Fruit fly (Drosophila melanogaster) whole organism, embryonic: ENCODE results near the gene BtbVII.

Source experiments
- Ada2b ChIP-seq: fragments of 200-800 bp; sonication (Bioruptor generic); IDR thresholded peaks from 2 replicates; pipeline ENCODE4 v1.3.6; 2022; ENCODE audit warnings: missing biosample characterization, missing genetic modification characterization
- Atf3 ChIP-seq: fragments of 200-800 bp; sonication (Bioruptor generic); optimal IDR thresholded peaks from 3 replicates; lab custom pipeline; 2016; ENCODE audit warnings: missing biosample characterization, missing genetic modification characterization
- Blimp-1 ChIP-seq: fragments of 200-800 bp; sonication (Bioruptor generic); optimal IDR thresholded peaks from 3 replicates; lab custom pipeline; 2018; ENCODE audit warnings: missing biosample characterization, missing genetic modification characterization, mild to moderate bottlenecking, moderate library complexity, missing genetic modification reagents
- CG10565 ChIP-seq: fragments of 200-800 bp; sonication (Bioruptor generic); optimal IDR thresholded peaks from 3 replicates; lab custom pipeline; 2016; ENCODE audit warnings: missing biosample characterization, mild to moderate bottlenecking, missing genetic modification characterization
- CG11398 ChIP-seq: fragments of 200-800 bp; sonication (Bioruptor generic); optimal IDR thresholded peaks from 2 replicates; lab custom pipeline; 2016; ENCODE audit warnings: missing biosample characterization, missing genetic modification characterization
- CG12155 ChIP-seq: fragments of 200-800 bp; sonication (Bioruptor generic); optimal IDR thresholded peaks from 3 replicates; lab custom pipeline; 2016; ENCODE audit warnings: missing biosample characterization, missing genetic modification characterization
- CG13424 ChIP-seq: fragments of 200-800 bp; sonication (Bioruptor generic); optimal IDR thresholded peaks from 2 replicates; lab custom pipeline; 2019; ENCODE audit warnings: missing biosample characterization, mild to moderate bottlenecking, missing genetic modification characterization, moderate library complexity
- CG1602 ChIP-seq: fragments of 200-800 bp; sonication (Bioruptor generic); optimal IDR thresholded peaks from 3 replicates; lab custom pipeline; 2016; ENCODE audit warnings: missing biosample characterization, missing genetic modification characterization
- CG16779 ChIP-seq: fragments of 200-800 bp; sonication (Bioruptor generic); IDR thresholded peaks from 2 replicates; pipeline ENCODE4 v1.3.6; 2022; ENCODE audit warnings: missing biosample characterization, missing genetic modification characterization
- CG16813 ChIP-seq: fragments of 200-800 bp; sonication (Bioruptor generic); IDR thresholded peaks from 3 replicates; pipeline ENCODE4 v1.3.6; 2022; ENCODE audit warnings: missing biosample characterization, missing genetic modification characterization; ENCODE audit not compliant: partially characterized antibody
- CG17328 ChIP-seq: fragments of 200-800 bp; sonication (Bioruptor generic); IDR thresholded peaks from 2 replicates; pipeline ENCODE4 v1.3.6; 2022; ENCODE audit warnings: missing biosample characterization, missing genetic modification characterization
- CG18262 ChIP-seq: fragments of 200-800 bp; optimal IDR thresholded peaks from 3 replicates; lab custom pipeline; 2019; ENCODE audit warnings: missing biosample characterization, mild to moderate bottlenecking, missing genetic modification characterization, moderate library complexity
- CG18476 ChIP-seq: fragments of 200-800 bp; sonication (Bioruptor generic); optimal IDR thresholded peaks from 2 replicates; lab custom pipeline; 2016; ENCODE audit warnings: missing biosample characterization, mild to moderate bottlenecking, missing genetic modification characterization
- CG2889 ChIP-seq: fragments of 200-800 bp; sonication (Bioruptor generic); IDR thresholded peaks from 3 replicates; pipeline ENCODE4 v1.3.6; 2022; ENCODE audit warnings: missing biosample characterization, missing genetic modification characterization
- CG30403 ChIP-seq: fragments of 200-800 bp; sonication (Bioruptor generic); optimal IDR thresholded peaks from 3 replicates; lab custom pipeline; 2016; ENCODE audit warnings: missing biosample characterization, missing genetic modification characterization
- CG31365 ChIP-seq: fragments of 200-800 bp; sonication (Bioruptor generic); optimal IDR thresholded peaks from 2 replicates; lab custom pipeline; 2018; ENCODE audit warnings: missing biosample characterization, mild to moderate bottlenecking, missing genetic modification characterization
- CG4282 ChIP-seq: fragments of 200-800 bp; sonication (Bioruptor generic); optimal IDR thresholded peaks from 2 replicates; lab custom pipeline; 2016; ENCODE audit warnings: missing biosample characterization, missing genetic modification characterization
- CG4360 ChIP-seq: fragments of 200-800 bp; sonication (Bioruptor generic); IDR thresholded peaks from 2 replicates; pipeline ENCODE4 v1.3.6; 2022; ENCODE audit warnings: missing biosample characterization, missing genetic modification characterization
- CG7745 ChIP-seq: fragments of 200-800 bp; sonication (Bioruptor generic); optimal IDR thresholded peaks from 2 replicates; lab custom pipeline; 2018; ENCODE audit warnings: missing biosample characterization, mild to moderate bottlenecking, missing genetic modification characterization, moderate library complexity
- Chrac-16 ChIP-seq: fragments of 200-800 bp; sonication (Bioruptor generic); optimal IDR thresholded peaks from 3 replicates; lab custom pipeline; 2016; ENCODE audit warnings: missing biosample characterization, missing genetic modification characterization
- Dll ChIP-seq: fragments of 200-800 bp; sonication (Bioruptor generic); IDR thresholded peaks from 4 replicates; pipeline ENCODE4 v1.3.6; 2022; ENCODE audit warnings: missing biosample characterization, missing genetic modification characterization; ENCODE audit not compliant: partially characterized antibody
- Doc3 ChIP-seq: fragments of 200-800 bp; sonication (Bioruptor generic); IDR thresholded peaks from 3 replicates; pipeline ENCODE4 v1.3.6; 2022; ENCODE audit warnings: missing biosample characterization, missing genetic modification characterization; ENCODE audit not compliant: partially characterized antibody
- Dp ChIP-seq: fragments of 200-800 bp; sonication (Bioruptor generic); optimal IDR thresholded peaks from 2 replicates; lab custom pipeline; 2018; ENCODE audit warnings: missing biosample characterization, mild to moderate bottlenecking, missing genetic modification characterization, moderate library complexity
- Ets97D ChIP-seq: fragments of 200-800 bp; sonication (Bioruptor generic); optimal IDR thresholded peaks from 3 replicates; lab custom pipeline; 2016; ENCODE audit warnings: missing biosample characterization, missing genetic modification characterization
- Gsc ChIP-seq: fragments of 200-800 bp; sonication (Bioruptor generic); IDR thresholded peaks from 2 replicates; pipeline ENCODE4 v1.3.6; 2022; ENCODE audit warnings: missing biosample characterization, missing genetic modification characterization
- HHEX ChIP-seq: fragments of 200-800 bp; sonication (Bioruptor generic); optimal IDR thresholded peaks from 3 replicates; lab custom pipeline; 2017; ENCODE audit warnings: missing biosample characterization, mild to moderate bottlenecking, missing genetic modification characterization, missing genetic modification reagents
- HmgZ ChIP-seq: fragments of 200-800 bp; sonication (Bioruptor generic); optimal IDR thresholded peaks from 2 replicates; lab custom pipeline; 2018; ENCODE audit warnings: missing biosample characterization, mild to moderate bottlenecking, missing genetic modification characterization
- Hr3 ChIP-seq: fragments of 200-800 bp; sonication (Bioruptor generic); optimal IDR thresholded peaks from 3 replicates; lab custom pipeline; 2016; ENCODE audit warnings: missing biosample characterization, missing genetic modification characterization
- Hsf ChIP-seq: fragments of 200-800 bp; sonication (Bioruptor generic); optimal IDR thresholded peaks from 3 replicates; lab custom pipeline; 2016; ENCODE audit warnings: missing biosample characterization, missing genetic modification characterization
- Mes4 ChIP-seq: fragments of 200-800 bp; sonication (Bioruptor generic); optimal IDR thresholded peaks from 2 replicates; lab custom pipeline; 2016; ENCODE audit warnings: missing biosample characterization, missing genetic modification characterization
- NC2α ChIP-seq: fragments of 200-800 bp; sonication (Bioruptor generic); optimal IDR thresholded peaks from 2 replicates; lab custom pipeline; 2016; ENCODE audit warnings: missing biosample characterization, missing genetic modification characterization
- NFAT ChIP-seq: fragments of 200-800 bp; sonication (Bioruptor generic); IDR thresholded peaks from 2 replicates; pipeline ENCODE4 v1.3.6; 2022; ENCODE audit warnings: missing biosample characterization, missing genetic modification characterization
- Optix ChIP-seq: fragments of 200-800 bp; sonication (Bioruptor generic); IDR thresholded peaks from 3 replicates; pipeline ENCODE4 v1.3.6; 2022; ENCODE audit warnings: missing biosample characterization, missing genetic modification characterization
- Pdp1 ChIP-seq, 2 experiments: fragments of 200-800 bp; sonication (Bioruptor generic); optimal IDR thresholded peaks; 3 replicates each; lab custom pipeline; 2016; ENCODE audit warnings: missing biosample characterization in 2 of 2, missing genetic modification characterization in 2 of 2, mild to moderate bottlenecking in 1 of 2, moderate library complexity in 1 of 2
- Side ChIP-seq: fragments of 200-800 bp; sonication (Bioruptor generic); optimal IDR thresholded peaks from 2 replicates; lab custom pipeline; 2016; ENCODE audit warnings: missing biosample characterization, missing genetic modification characterization
- al ChIP-seq: fragments of 200-800 bp; sonication (Bioruptor generic); IDR thresholded peaks from 2 replicates; pipeline ENCODE4 v1.3.6; 2022; ENCODE audit warnings: missing biosample characterization, missing genetic modification characterization
- ap ChIP-seq: fragments of 200-800 bp; sonication (Bioruptor generic); IDR thresholded peaks from 2 replicates; pipeline ENCODE4 v1.3.6; 2022; ENCODE audit warnings: missing biosample characterization, missing genetic modification characterization
- ase ChIP-seq: fragments of 200-800 bp; sonication (Bioruptor generic); IDR thresholded peaks from 3 replicates; pipeline ENCODE4 v1.3.6; 2022; ENCODE audit warnings: missing biosample characterization, missing genetic modification characterization
- ato ChIP-seq: fragments of 200-800 bp; sonication (Bioruptor generic); IDR thresholded peaks from 2 replicates; pipeline ENCODE4 v1.3.6; 2022; ENCODE audit warnings: missing biosample characterization, missing genetic modification characterization; ENCODE audit not compliant: partially characterized antibody
- chm ChIP-seq: fragments of 200-800 bp; sonication (Bioruptor generic); IDR thresholded peaks from 2 replicates; pipeline ENCODE4 v1.3.6; 2022; ENCODE audit warnings: missing biosample characterization, missing genetic modification characterization
- dati ChIP-seq: fragments of 200-800 bp; sonication (Bioruptor generic); IDR thresholded peaks from 2 replicates; pipeline ENCODE4 v1.3.6; 2022; ENCODE audit warnings: missing biosample characterization, missing genetic modification characterization
- dm ChIP-seq: fragments of 200-800 bp; sonication (Bioruptor generic); optimal IDR thresholded peaks from 3 replicates; lab custom pipeline; 2016; ENCODE audit warnings: missing biosample characterization, missing genetic modification characterization
- her ChIP-seq: fragments of 200-800 bp; sonication (Bioruptor generic); optimal IDR thresholded peaks from 2 replicates; lab custom pipeline; 2016; ENCODE audit warnings: missing biosample characterization, missing genetic modification characterization
- klu ChIP-seq: fragments of 200-800 bp; sonication (Bioruptor generic); IDR thresholded peaks from 2 replicates; pipeline ENCODE4 v1.3.6; 2022; ENCODE audit warnings: missing biosample characterization, missing genetic modification characterization
- lab ChIP-seq: fragments of 200-800 bp; sonication (Bioruptor generic); optimal IDR thresholded peaks from 3 replicates; lab custom pipeline; 2017; ENCODE audit warnings: missing biosample characterization, missing genetic modification characterization, mild to moderate bottlenecking, moderate library complexity, missing genetic modification reagents
- lilli ChIP-seq: fragments of 200-800 bp; sonication (Bioruptor generic); optimal IDR thresholded peaks from 3 replicates; lab custom pipeline; 2016; ENCODE audit warnings: missing biosample characterization, missing genetic modification characterization
- pan ChIP-seq, 4 experiments: fragments of >200 bp in 3 of 4; fragments of 200-800 bp in 1 of 4; sonication (Bioruptor generic) in 1 of 4; optimal IDR thresholded peaks in 3 of 4; IDR thresholded peaks in 1 of 4; 2 replicates each; pipeline versions ENCODE4 v1.3.6 to Lab custom; 2017 to 2022; ENCODE audit warnings: missing biosample characterization in 2 of 4, missing genetic modification characterization in 2 of 4, mixed read lengths in 1 of 4
- scrt ChIP-seq: fragments of 200-800 bp; sonication (Bioruptor generic); optimal IDR thresholded peaks from 2 replicates; lab custom pipeline; 2018; ENCODE audit warnings: missing biosample characterization, mild to moderate bottlenecking, missing genetic modification characterization, moderate library complexity
- sima ChIP-seq: fragments of 200-800 bp; sonication (Bioruptor generic); optimal IDR thresholded peaks from 2 replicates; lab custom pipeline; 2016; ENCODE audit warnings: missing biosample characterization, missing genetic modification characterization
- tio ChIP-seq: fragments of 200-800 bp; sonication (Bioruptor generic); optimal IDR thresholded peaks from 2 replicates; lab custom pipeline; 2017; ENCODE audit warnings: missing biosample characterization, missing genetic modification characterization, inconsistent platforms
- zfh2 ChIP-seq: fragments of 200-800 bp; sonication (Bioruptor generic); optimal IDR thresholded peaks from 2 replicates; lab custom pipeline; 2016; ENCODE audit warnings: missing biosample characterization, missing genetic modification characterization

BtbVII gene

DNA sequence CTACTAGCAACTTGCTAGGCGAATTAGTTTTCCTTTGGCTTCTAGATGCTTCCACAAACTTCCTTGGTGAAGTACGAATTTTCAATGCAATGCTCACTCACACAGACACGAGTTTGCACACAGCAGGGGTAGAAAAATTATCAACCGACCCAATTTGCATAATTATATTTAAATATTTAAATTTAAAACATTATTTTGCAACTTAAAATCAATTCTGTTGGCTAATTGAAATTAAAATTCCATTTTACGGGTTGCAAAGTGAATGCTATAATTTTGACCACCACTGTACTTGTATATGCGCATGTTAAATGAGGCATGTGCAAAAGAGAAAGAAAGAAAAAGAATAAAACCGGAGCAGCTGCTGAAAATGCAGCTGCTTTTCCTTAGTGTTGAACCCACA is 45.6 kb downstream of the BtbVII start (continued):
- TF ChIP-seq zfh2 (GFP tag; lab: Kevin White, UChicago) (peak; percentile 14), HmgZ (peak; percentile 92), CG2889 (peak; percentile 81), CG13424 (tag; lab: Kevin White, UChicago) (peak; percentile 93), CG30403 (GFP tag; lab: Kevin White, UChicago) (peak; percentile 85), Blimp-1 (GFP tag; lab: Kevin White, UChicago) (peak; percentile 90), Ada2b (peak; percentile 95), scrt (GFP tag; lab: Kevin White, UChicago) (peak; percentile 87), klu (peak; percentile 83), Hr3 (peak; percentile 89), CG10565 (GFP tag; lab: Kevin White, UChicago) (peak; percentile 57), CG31365 (tag; lab: Kevin White, UChicago) (peak; percentile 72), CG16813 (GFP tag; lab: Robert Waterston, UW) (no peak), CG7745 (tag; lab: Kevin White, UChicago) (peak; percentile 56), pan (optimal IDR thresholded peaks at IDR 0.05; lab: Kevin White, UChicago) (no peak), pan (GFP tag; optimal IDR thresholded peaks at IDR 0.05 in 1 of 2, IDR thresholded peaks at IDR 0.05 in 1 of 2) (peak in 1 of 2 experiments; percentile 97), ase (peak; percentile 88), chm (peak; percentile 95), ap (GFP tag; lab: Robert Waterston, UW) (peak; percentile 90), HHEX (GFP tag; lab: Kevin White, UChicago) (peak; percentile 94), Pdp1 (GFP tag; optimal IDR thresholded peaks at IDR 0.05; lab: Kevin White, UChicago) (peak; percentile 55), Mes4 (GFP tag; lab: Kevin White, UChicago) (peak; percentile 8), Doc3 (GFP tag; lab: Robert Waterston, UW) (no peak), CG4282 (GFP tag; lab: Kevin White, UChicago) (no peak), Hsf (GFP tag; lab: Kevin White, UChicago) (peak; percentile 76), NC2α (GFP tag; lab: Kevin White, UChicago) (no peak), lilli (peak; percentile 81), CG16779 (GFP tag; lab: Robert Waterston, UW) (peak; percentile 84; the same call in 1 of the 2 replicates), Atf3 (peak; percentile 4), Dll (GFP tag; lab: Robert Waterston, UW) (no peak), her (no peak), CG12155 (peak; percentile 84), al (GFP tag; lab: Robert Waterston, UW) (peak; percentile 80), lab (GFP tag; lab: Kevin White, UChicago) (peak; percentile 97), CG17328 (GFP tag; lab: Robert Waterston, UW) (peak; percentile 96), CG18476 (peak; percentile 86), tio (GFP tag; lab: Kevin White, UChicago) (peak; percentile 88), CG11398 (GFP tag; lab: Kevin White, UChicago) (peak; percentile 13), dati (GFP tag; lab: Robert Waterston, UW) (peak; percentile 78; the same call in 1 of the 2 replicates), Side (peak; percentile 41), Gsc (GFP tag; lab: Robert Waterston, UW) (peak; percentile 86), Chrac-16 (peak; percentile 87), Ets97D (GFP tag; lab: Kevin White, UChicago) (peak; percentile 53), Optix (peak; percentile 85; the same call in 2 of the 3 replicates), ato (no peak), NFAT (peak; percentile 87), CG1602 (GFP tag; lab: Kevin White, UChicago) (peak; percentile 86), dm (no peak), CG4360 (GFP tag; lab: Robert Waterston, UW) (peak; percentile 71), sima (GFP tag; lab: Kevin White, UChicago) (no peak), Dp (GFP tag; lab: Kevin White, UChicago) (no peak), CG18262 (tag; lab: Kevin White, UChicago) (peak; percentile 95)
